Worm (Caenorhabditis elegans): ENCODE results near the gene F56B3.9.

- no peak for TF ChIP-seq elt-3 (tag; optimal IDR thresholded peaks at IDR 0.05)
- TF ChIP-seq elt-2 (tag; optimal IDR thresholded peaks at IDR 0.05), result no peak
- TF ChIP-seq sea-2 (GFP tag; optimal IDR thresholded peaks at IDR 0.05), result no peak
- no peak for TF ChIP-seq lin-39 (tag; optimal IDR thresholded peaks at IDR 0.05)
Observed at ce11 chrIV:795383-795872, 24.3 kb downstream of the F56B3.9 start, which contains the start of gene skr-18.
